Worm (Caenorhabditis elegans) whole organism, young adult: Measurements from ENCODE around the gene T02B11.8.
A peak's percentile ranks its signal among the peaks of the same experiment; 100 is the strongest.

Source experiments
- B0035.1 ChIP-seq: sonication (generic microtip); optimal IDR thresholded peaks from 2 replicates; lab custom pipeline; 2016; ENCODE audit warnings: missing genetic modification characterization, mild to moderate bottlenecking, missing compliant biosample characterization, missing genotype, missing genetic modification reagents
- B0261.1 ChIP-seq: sonication (generic microtip); optimal IDR thresholded peaks from 2 replicates; lab custom pipeline; 2016; ENCODE audit warnings: mild to moderate bottlenecking, missing genetic modification characterization, moderate library complexity, missing compliant biosample characterization
- C06A6.2 ChIP-seq: fragments of 200-800 bp; sonication (Bioruptor generic); conservative IDR thresholded peaks from 2 replicates; pipeline ENCODE4 v1.3.6; 2022; ENCODE audit warnings: missing genetic modification characterization, missing compliant biosample characterization
- D2030.7 ChIP-seq: fragments of 200-800 bp; sonication (Bioruptor generic); IDR thresholded peaks from 2 replicates; pipeline ENCODE4 v1.3.6; 2022; ENCODE audit warnings: missing genetic modification reagents, missing genetic modification characterization, missing compliant biosample characterization
- F10E7.11 ChIP-seq: sonication (generic microtip); optimal IDR thresholded peaks from 2 replicates; lab custom pipeline; 2017; ENCODE audit warnings: mild to moderate bottlenecking, missing genetic modification characterization, moderate library complexity, missing compliant biosample characterization
- F23B12.7 ChIP-seq: sonication (generic microtip); optimal IDR thresholded peaks from 2 replicates; lab custom pipeline; 2017; ENCODE audit warnings: missing genetic modification characterization, mild to moderate bottlenecking, missing compliant biosample characterization, antibody characterized with exemption, moderate library complexity; ENCODE audit not compliant: insufficient read depth
- F33H1.4 ChIP-seq: fragments of 200-800 bp; sonication (Bioruptor generic); IDR thresholded peaks from 2 replicates; pipeline ENCODE4 v1.3.6; 2022; ENCODE audit warnings: missing genetic modification reagents, missing genetic modification characterization, missing compliant biosample characterization
- F37B4.10 ChIP-seq: fragments of 200-800 bp; sonication (Bioruptor generic); IDR thresholded peaks from 2 replicates; pipeline ENCODE4 v1.3.6; 2022; ENCODE audit warnings: missing genetic modification characterization, missing compliant biosample characterization
- F39B2.1 ChIP-seq: fragments of 200-800 bp; sonication (Bioruptor generic); IDR thresholded peaks from 2 replicates; pipeline ENCODE4 v1.3.6; 2022; ENCODE audit warnings: missing genetic modification reagents, missing genetic modification characterization, missing compliant biosample characterization
- F52B5.7 ChIP-seq: sonication (generic microtip); optimal IDR thresholded peaks from 2 replicates; lab custom pipeline; 2016; ENCODE audit warnings: mild to moderate bottlenecking, missing genetic modification characterization, missing compliant biosample characterization
- Y53F4B.3 ChIP-seq: fragments of 200-800 bp; sonication (Bioruptor generic); IDR thresholded peaks from 2 replicates; pipeline ENCODE4 v1.3.6; 2022; ENCODE audit warnings: missing genetic modification reagents, missing genetic modification characterization, missing compliant biosample characterization
- akir-1 ChIP-seq: fragments of 200-800 bp; sonication (Bioruptor generic); optimal IDR thresholded peaks from 2 replicates; lab custom pipeline; 2018; ENCODE audit warnings: mild to moderate bottlenecking, missing genetic modification characterization, moderate library complexity, missing compliant biosample characterization
- aptf-3 ChIP-seq: fragments of 200-800 bp; sonication (Bioruptor generic); IDR thresholded peaks from 2 replicates; pipeline ENCODE4 v1.3.6; 2022; ENCODE audit warnings: missing genetic modification characterization, missing compliant biosample characterization
- attf-6 ChIP-seq: fragments of 200-800 bp; sonication (Bioruptor generic); IDR thresholded peaks from 2 replicates; pipeline ENCODE4 v1.3.6; 2022; ENCODE audit warnings: missing genetic modification reagents, missing genetic modification characterization, missing compliant biosample characterization
- cebp-2 ChIP-seq: fragments of 200-800 bp; sonication (Bioruptor generic); IDR thresholded peaks from 2 replicates; pipeline ENCODE4 v1.3.6; 2022; ENCODE audit warnings: missing genetic modification characterization, missing compliant biosample characterization
- ceh-40 ChIP-seq: fragments of 200-800 bp; sonication (Bioruptor generic); IDR thresholded peaks from 2 replicates; pipeline ENCODE4 v1.3.6; 2022; ENCODE audit warnings: missing genetic modification characterization, missing compliant biosample characterization
- ceh-79 ChIP-seq: sonication (generic microtip); optimal IDR thresholded peaks from 2 replicates; lab custom pipeline; 2017; ENCODE audit warnings: mild to moderate bottlenecking, missing genetic modification characterization, missing compliant biosample characterization
- ceh-91 ChIP-seq: fragments of 200-800 bp; sonication (Bioruptor generic); IDR thresholded peaks from 2 replicates; pipeline ENCODE4 v1.3.6; 2022; ENCODE audit warnings: missing genetic modification reagents, missing genetic modification characterization, missing compliant biosample characterization
- dox-1 ChIP-seq: fragments of 200-800 bp; sonication (Bioruptor generic); IDR thresholded peaks from 2 replicates; pipeline ENCODE4 v1.3.6; 2022; ENCODE audit warnings: missing genetic modification reagents, missing genetic modification characterization, missing compliant biosample characterization
- egl-18 ChIP-seq: fragments of 200-800 bp; sonication (Bioruptor generic); IDR thresholded peaks from 2 replicates; pipeline ENCODE4 v1.3.6; 2022; ENCODE audit warnings: missing genetic modification reagents, missing genetic modification characterization, missing compliant biosample characterization
- egrh-3 ChIP-seq: fragments of 200-800 bp; sonication (Bioruptor generic); IDR thresholded peaks from 2 replicates; pipeline ENCODE4 v1.3.6; 2022; ENCODE audit warnings: missing genetic modification reagents, missing genetic modification characterization, missing compliant biosample characterization
- fkh-3 ChIP-seq: sonication (generic microtip); optimal IDR thresholded peaks from 2 replicates; lab custom pipeline; 2016; ENCODE audit warnings: mild to moderate bottlenecking, missing genetic modification characterization, missing compliant biosample characterization
- lag-1 ChIP-seq: fragments of 200-800 bp; sonication (Bioruptor generic); IDR thresholded peaks from 2 replicates; pipeline ENCODE4 v1.3.6; 2022; ENCODE audit warnings: missing genetic modification reagents, missing genetic modification characterization, missing compliant biosample characterization
- let-526 ChIP-seq: fragments of 200-800 bp; sonication (Bioruptor generic); IDR thresholded peaks from 2 replicates; pipeline ENCODE4 v1.3.6; 2022; ENCODE audit warnings: missing genetic modification reagents, missing genetic modification characterization, missing compliant biosample characterization
- lin-26 ChIP-seq: fragments of 200-800 bp; sonication (Bioruptor generic); IDR thresholded peaks from 2 replicates; pipeline ENCODE4 v1.3.6; 2022; ENCODE audit warnings: missing genetic modification reagents, missing genetic modification characterization, missing compliant biosample characterization
- lsl-1 ChIP-seq: fragments of 200-800 bp; sonication (Bioruptor generic); optimal IDR thresholded peaks from 2 replicates; lab custom pipeline; 2018; ENCODE audit warnings: mild to moderate bottlenecking, missing genetic modification characterization, moderate library complexity, missing compliant biosample characterization
- lsy-27 ChIP-seq: sonication (generic microtip); optimal IDR thresholded peaks from 2 replicates; lab custom pipeline; 2017; ENCODE audit warnings: missing genetic modification characterization, mild to moderate bottlenecking, missing compliant biosample characterization, antibody characterized with exemption, missing genotype, borderline replicate concordance; ENCODE audit not compliant: insufficient read depth
- madf-3 ChIP-seq: fragments of 200-800 bp; sonication (Bioruptor generic); IDR thresholded peaks from 2 replicates; pipeline ENCODE4 v1.3.6; 2022; ENCODE audit warnings: missing genetic modification reagents, missing genetic modification characterization, missing compliant biosample characterization
- mxl-1 ChIP-seq: sonication (generic microtip); optimal IDR thresholded peaks from 2 replicates; lab custom pipeline; 2016; ENCODE audit warnings: missing genetic modification characterization, missing compliant biosample characterization
- nfya-2 ChIP-seq: fragments of 200-800 bp; sonication (Bioruptor generic); IDR thresholded peaks from 2 replicates; pipeline ENCODE4 v1.3.6; 2022; ENCODE audit warnings: missing genetic modification reagents, missing genetic modification characterization, missing compliant biosample characterization
- nfyb-1 ChIP-seq: fragments of 200-800 bp; sonication (Bioruptor generic); IDR thresholded peaks from 2 replicates; pipeline ENCODE4 v1.3.6; 2022; ENCODE audit warnings: missing genetic modification reagents, missing genetic modification characterization, missing compliant biosample characterization
- nhr-27 ChIP-seq: fragments of 200-800 bp; sonication (Bioruptor generic); optimal IDR thresholded peaks from 2 replicates; lab custom pipeline; 2018; ENCODE audit warnings: mild to moderate bottlenecking, missing genetic modification characterization, moderate library complexity, missing compliant biosample characterization
- nhr-80 ChIP-seq: sonication (generic microtip); optimal IDR thresholded peaks from 2 replicates; lab custom pipeline; 2016; ENCODE audit warnings: missing genetic modification characterization, missing compliant biosample characterization
- pbrm-1 ChIP-seq: fragments of 200-800 bp; sonication (Bioruptor generic); IDR thresholded peaks from 2 replicates; pipeline ENCODE4 v1.3.6; 2022; ENCODE audit warnings: missing genetic modification reagents, missing genetic modification characterization, missing compliant biosample characterization
- pha-4 ChIP-seq: fragments of 150-350 bp; sonication (generic microtip); optimal IDR thresholded peaks from 2 replicates; lab custom pipeline; 2014; ENCODE audit warnings: missing biosample characterization, missing genetic modification reagents, missing genetic modification characterization
- rcor-1 ChIP-seq: fragments of 200-800 bp; sonication (Bioruptor generic); IDR thresholded peaks from 2 replicates; pipeline ENCODE4 v1.3.6; 2022; ENCODE audit warnings: missing genetic modification reagents, missing genetic modification characterization, missing compliant biosample characterization
- rec-8 ChIP-seq, 2 experiments: sonication (generic microtip); optimal IDR thresholded peaks; 2 replicates each; lab custom pipeline; 2016; ENCODE audit warnings: mild to moderate bottlenecking in 2 of 2, missing genetic modification characterization in 2 of 2, missing genetic modification reagents in 2 of 2, missing genotype in 2 of 2, missing biosample characterization in 1 of 2, missing compliant biosample characterization in 1 of 2, moderate library complexity in 1 of 2
- sea-2 ChIP-seq: fragments of 200-800 bp; sonication (Bioruptor generic); IDR thresholded peaks from 2 replicates; pipeline ENCODE4 v1.3.6; 2022; ENCODE audit warnings: missing genetic modification characterization, missing compliant biosample characterization
- snpc-4 ChIP-seq, 5 experiments: fragments of 150-350 bp in 1 of 5; sonication (generic microtip) in 4 of 5; optimal IDR thresholded peaks; 2 replicates each; lab custom pipeline; 2014 to 2018; ENCODE audit warnings: missing genetic modification characterization in 5 of 5, missing biosample characterization in 3 of 5, antibody characterized with exemption in 2 of 5, mild to moderate bottlenecking in 2 of 5, missing compliant biosample characterization in 2 of 5, missing genotype in 2 of 5, moderate library complexity in 2 of 5, missing genetic modification reagents in 1 of 5
- unc-130 ChIP-seq: sonication (generic microtip); optimal IDR thresholded peaks from 2 replicates; lab custom pipeline; 2016; ENCODE audit warnings: missing genetic modification reagents, missing genetic modification characterization, missing compliant biosample characterization
- zim-3 ChIP-seq: sonication (generic microtip); optimal IDR thresholded peaks from 2 replicates; lab custom pipeline; 2017; ENCODE audit warnings: mild to moderate bottlenecking, missing genetic modification characterization, moderate library complexity, missing compliant biosample characterization
- ztf-22 ChIP-seq: fragments of 200-800 bp; sonication (Bioruptor generic); optimal IDR thresholded peaks from 2 replicates; lab custom pipeline; 2018; ENCODE audit warnings: mild to moderate bottlenecking, missing genetic modification characterization, moderate library complexity, missing compliant biosample characterization
- ztf-25 ChIP-seq: fragments of 200-800 bp; sonication (Bioruptor generic); IDR thresholded peaks from 2 replicates; pipeline ENCODE4 v1.3.6; 2022; ENCODE audit warnings: missing genetic modification reagents, missing genetic modification characterization, missing compliant biosample characterization
- ztf-28 ChIP-seq: fragments of 200-800 bp; sonication (Bioruptor generic); IDR thresholded peaks from 2 replicates; pipeline ENCODE4 v1.3.6; 2022; ENCODE audit warnings: missing genetic modification reagents, missing genetic modification characterization, missing compliant biosample characterization
- ztf-3 ChIP-seq: fragments of 200-800 bp; sonication (Bioruptor generic); optimal IDR thresholded peaks from 2 replicates; lab custom pipeline; 2018; ENCODE audit warnings: mild to moderate bottlenecking, missing genetic modification characterization, missing compliant biosample characterization

T02B11.8 gene

DNA sequence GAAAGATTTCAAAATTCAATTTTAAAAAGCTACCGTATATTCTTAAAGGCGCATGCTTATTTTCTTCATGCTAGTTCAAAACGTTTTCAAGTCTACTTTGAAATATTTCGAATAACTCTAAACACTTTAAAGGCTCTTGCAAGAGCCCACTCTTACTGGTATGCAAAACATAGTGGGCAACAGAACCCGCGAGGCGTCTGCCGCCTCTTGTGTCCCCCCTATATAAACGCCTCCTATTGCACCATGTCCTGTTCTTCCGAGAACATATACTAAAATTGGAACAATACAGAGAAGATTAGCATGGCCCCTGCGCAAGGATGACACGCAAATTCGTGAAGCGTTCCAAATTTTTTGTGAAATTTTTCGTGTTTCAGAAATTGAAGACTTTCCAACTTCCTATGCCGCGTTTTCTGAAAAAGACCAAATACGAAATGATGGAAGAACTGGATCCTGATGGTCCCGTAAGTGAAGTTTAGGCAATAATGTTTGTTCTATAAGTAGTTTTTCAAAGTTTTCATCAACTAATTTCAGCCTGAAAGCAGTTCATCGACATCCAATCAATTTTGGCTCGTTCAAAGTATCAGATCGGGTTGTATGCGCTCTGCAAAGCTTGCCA, 19.5 kb downstream of the T02B11.8 start (continued):
- no peak for TF ChIP-seq Y53F4B.3 (GFP tag; lab: Robert Waterston, UW)
- TF ChIP-seq F23B12.7 (tag; lab: Kevin White, UChicago) = no peak
- TF ChIP-seq cebp-2 = no peak
- no peak for TF ChIP-seq fkh-3
- TF ChIP-seq lag-1 (GFP tag; lab: Robert Waterston, UW) = no peak
- no peak for TF ChIP-seq F52B5.7 (tag; lab: Kevin White, UChicago)
- no peak for TF ChIP-seq ceh-40 (GFP tag; lab: Robert Waterston, UW)
- TF ChIP-seq ztf-22 (GFP tag; lab: Kevin White, UChicago) = no peak
- peak; percentile 32 for TF ChIP-seq mxl-1 (tag; lab: Kevin White, UChicago)
- no peak for TF ChIP-seq F10E7.11 (tag; lab: Kevin White, UChicago)
- TF ChIP-seq egl-18 = 0 out of 2 replicates have a peak, but pooled peaks have one; percentile 43
- no peak for TF ChIP-seq ceh-91
- TF ChIP-seq nfya-2 (GFP tag; lab: Robert Waterston, UW) = no peak
- no peak for TF ChIP-seq let-526 (GFP tag; lab: Robert Waterston, UW)
- no peak for TF ChIP-seq nfyb-1 (GFP tag; lab: Robert Waterston, UW)
- TF ChIP-seq pha-4 (tag; lab: Kevin White, UChicago) = no peak
- peak; percentile 71 for TF ChIP-seq rcor-1 (GFP tag; lab: Robert Waterston, UW)
- TF ChIP-seq unc-130 (GFP tag; lab: Kevin White, UChicago) = no peak
- no peak for TF ChIP-seq nhr-27 (tag; lab: Kevin White, UChicago)
- TF ChIP-seq F37B4.10 (GFP tag; lab: Robert Waterston, UW) = no peak
- TF ChIP-seq D2030.7 (GFP tag; lab: Robert Waterston, UW) = peak; percentile 56; the same call in 1 of the 2 replicates
- TF ChIP-seq attf-6 (GFP tag; lab: Robert Waterston, UW) = 0 out of 2 replicates have a peak, but pooled peaks have one; percentile 31
- no peak for TF ChIP-seq B0035.1
- no peak for TF ChIP-seq pbrm-1 (GFP tag; lab: Robert Waterston, UW)
- TF ChIP-seq ztf-28 (GFP tag; lab: Robert Waterston, UW) = no peak
- no peak for TF ChIP-seq nhr-80 (tag; lab: Kevin White, UChicago)
- no peak for TF ChIP-seq akir-1 (GFP tag; lab: Kevin White, UChicago)
- TF ChIP-seq C06A6.2 (GFP tag; lab: Robert Waterston, UW) = no peak
- TF ChIP-seq dox-1 (GFP tag; lab: Robert Waterston, UW) = peak; percentile 60
- TF ChIP-seq sea-2 (GFP tag; lab: Robert Waterston, UW) = peak; percentile 64; the same call in 1 of the 2 replicates
- TF ChIP-seq B0261.1 (tag; lab: Kevin White, UChicago) = peak; percentile 55
- 0 out of 2 replicates have a peak, but pooled peaks have one; percentile 17 for TF ChIP-seq F33H1.4 (GFP tag; lab: Robert Waterston, UW)

DNA sequence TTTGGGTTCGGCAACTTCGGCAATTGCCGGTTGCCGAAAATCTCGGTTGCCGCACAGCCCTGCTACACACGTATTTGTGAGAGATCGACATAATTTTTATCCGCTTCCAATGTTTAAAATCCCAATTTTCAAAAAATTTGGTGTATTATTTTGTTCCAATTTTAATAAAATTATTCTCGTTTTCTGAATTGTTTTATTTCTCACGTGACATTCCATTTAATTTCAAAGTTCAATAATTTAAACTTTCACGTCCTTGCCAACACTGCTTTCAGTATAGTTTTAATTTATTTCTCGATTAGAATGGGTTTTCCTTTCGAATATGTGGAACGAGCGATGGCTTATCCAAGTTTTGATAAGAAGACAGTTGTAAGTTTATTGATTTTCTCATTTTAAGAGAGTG, 21.9 kb downstream of the T02B11.8 start, which contains the start of gene K09C6.2:
Gene K09C6.2, plus strand, starts transcription at position 301 of the 400 bp plus-strand sequence.
- TF ChIP-seq ceh-79 = no peak
- no peak for TF ChIP-seq zim-3 (tag; lab: Kevin White, UChicago)
- TF ChIP-seq lsy-27 (tag; lab: Kevin White, UChicago) = no peak
- TF ChIP-seq ztf-28 (GFP tag; lab: Robert Waterston, UW) = no peak
- TF ChIP-seq F39B2.1 (GFP tag; lab: Robert Waterston, UW) = no peak

DNA sequence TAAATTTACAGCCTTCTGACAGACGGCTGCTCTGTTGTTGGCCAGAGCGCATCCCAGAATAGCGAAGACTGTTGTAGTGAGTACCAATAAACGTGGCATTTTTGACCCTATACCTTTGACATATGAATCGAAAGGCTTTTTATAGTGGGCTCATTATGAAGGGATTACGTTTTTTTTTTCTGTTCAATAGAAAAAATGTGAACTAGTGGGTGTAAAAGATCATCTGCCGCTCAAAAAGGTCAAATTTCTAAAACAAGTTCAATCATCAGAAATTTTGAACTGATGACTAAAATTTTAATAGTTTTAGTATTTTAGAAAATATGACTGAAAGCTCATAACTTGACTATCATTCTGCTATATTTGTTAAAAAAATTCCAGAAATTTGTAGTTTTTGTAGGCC, 23.5 kb downstream of the T02B11.8 start, which contains the start of gene K09C6.9:
Gene K09C6.9, minus strand, starts transcription at position 101 of the 400 bp plus-strand sequence.
- TF ChIP-seq aptf-3 (GFP tag; lab: Robert Waterston, UW) = no peak
- no peak for TF ChIP-seq ztf-25 (GFP tag; lab: Robert Waterston, UW)
- no peak for TF ChIP-seq lin-26 (GFP tag; lab: Robert Waterston, UW)
- no peak for TF ChIP-seq madf-3 (GFP tag; lab: Robert Waterston, UW)
- TF ChIP-seq egrh-3 (GFP tag; lab: Robert Waterston, UW) = no peak
- no peak for TF ChIP-seq ztf-28 (GFP tag; lab: Robert Waterston, UW)
- TF ChIP-seq attf-6 (GFP tag; lab: Robert Waterston, UW) = no peak
- TF ChIP-seq snpc-4 (GFP tag; optimal IDR thresholded peaks at IDR 0.05; lab: Kevin White, UChicago) = no peak
- no peak for TF ChIP-seq snpc-4 (tag; optimal IDR thresholded peaks at IDR 0.05; lab: Kevin White, UChicago)
- no peak for TF ChIP-seq rec-8 (tag; optimal IDR thresholded peaks at IDR 0.05; lab: Kevin White, UChicago)
- no peak for TF ChIP-seq C06A6.2 (GFP tag; lab: Robert Waterston, UW)
- TF ChIP-seq ztf-3 (GFP tag; lab: Kevin White, UChicago) = no peak
- no peak for TF ChIP-seq lsl-1 (GFP tag; lab: Kevin White, UChicago)
- no peak for TF ChIP-seq ceh-40 (GFP tag; lab: Robert Waterston, UW)
